Fruit fly (Drosophila melanogaster): Measurements from ENCODE around the gene CG13365.

dm6 chrX:616761-617476 lies 4.1 kb downstream of the CG13365 start:
- no peak for TF ChIP-seq psq (optimal IDR thresholded peaks at IDR 0.05)
- TF ChIP-seq insv (optimal IDR thresholded peaks at IDR 0.05): no peak
- no peak for TF ChIP-seq h (optimal IDR thresholded peaks at IDR 0.05)
